Worm (Caenorhabditis elegans) whole organism, young adult: ENCODE measurements around the gene abhd-5.1.

Experiments used
- F57C9.4 ChIP-seq: sonication (generic microtip); optimal IDR thresholded peaks from 2 replicates; lab custom pipeline; 2017; ENCODE audit warnings: mild to moderate bottlenecking, missing genetic modification characterization, missing compliant biosample characterization
- K12H6.12 ChIP-seq: fragments of 200-800 bp; sonication (Bioruptor generic); optimal IDR thresholded peaks from 2 replicates; lab custom pipeline; 2018; ENCODE audit warnings: mild to moderate bottlenecking, missing genetic modification characterization, missing compliant biosample characterization
- ceh-79 ChIP-seq: sonication (generic microtip); optimal IDR thresholded peaks from 2 replicates; lab custom pipeline; 2017; ENCODE audit warnings: mild to moderate bottlenecking, missing genetic modification characterization, missing compliant biosample characterization
- ekl-4 ChIP-seq: fragments of 200-800 bp; sonication (Bioruptor generic); IDR thresholded peaks from 2 replicates; pipeline ENCODE4 v1.3.6; 2022; ENCODE audit warnings: missing genetic modification reagents, missing genetic modification characterization, missing compliant biosample characterization
- hrde-1 ChIP-seq: sonication (generic microtip); optimal IDR thresholded peaks from 2 replicates; lab custom pipeline; 2016; ENCODE audit warnings: missing genetic modification characterization, mild to moderate bottlenecking, missing compliant biosample characterization, moderate library complexity, missing genotype, missing genetic modification reagents, borderline replicate concordance
- nhr-90 ChIP-seq: sonication (generic microtip); optimal IDR thresholded peaks from 2 replicates; lab custom pipeline; 2016; ENCODE audit warnings: missing genotype, mild to moderate bottlenecking, missing genetic modification characterization, missing compliant biosample characterization
- pha-4 ChIP-seq: fragments of 150-350 bp; sonication (generic microtip); optimal IDR thresholded peaks from 2 replicates; lab custom pipeline; 2014; ENCODE audit warnings: missing biosample characterization, missing genetic modification reagents, missing genetic modification characterization
- ztf-25 ChIP-seq: fragments of 200-800 bp; sonication (Bioruptor generic); IDR thresholded peaks from 2 replicates; pipeline ENCODE4 v1.3.6; 2022; ENCODE audit warnings: missing genetic modification reagents, missing genetic modification characterization, missing compliant biosample characterization

DNA sequence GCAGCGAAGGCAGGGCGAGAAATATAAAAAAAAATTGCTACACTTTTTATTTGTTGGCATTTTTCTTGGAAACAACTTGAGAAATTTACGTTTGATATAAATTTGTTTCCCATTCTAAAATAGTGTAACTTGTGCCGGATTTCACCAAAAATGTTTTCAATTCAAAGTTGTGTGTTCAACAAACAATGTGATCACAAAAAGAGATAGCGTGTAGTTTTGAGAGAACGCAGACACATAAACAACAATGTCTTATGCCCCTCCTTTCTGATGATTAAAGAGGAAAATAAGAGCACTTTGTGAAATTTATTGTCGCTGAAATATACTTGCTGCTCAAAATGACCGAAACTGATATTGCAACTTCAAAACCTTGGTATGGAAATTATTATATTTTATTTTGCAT lies at the start of gene abhd-5.1:
- TF ChIP-seq ztf-25 (no peak), ceh-79 (tag; lab: Kevin White, UChicago) (no peak), hrde-1 (tag; lab: Kevin White, UChicago) (no peak), pha-4 (no peak), F57C9.4 (tag; lab: Kevin White, UChicago) (no peak), nhr-90 (tag; lab: Kevin White, UChicago) (no peak), ekl-4 (GFP tag; lab: Robert Waterston, UW) (no peak), K12H6.12 (tag; lab: Kevin White, UChicago) (no peak)
